Worm (Caenorhabditis elegans): ENCODE data around the gene W01H2.2.

W01H2.2 gene

ce11 chrX:4265283-4265907, 47.1 kb upstream of the W01H2.2 start, which contains the start of gene coel-1 (continued):
- TF ChIP-seq nhr-12 (tag; optimal IDR thresholded peaks at IDR 0.05) (no peak), mab-9 (GFP tag; IDR thresholded peaks at IDR 0.05) (no peak), pag-3 (tag; optimal IDR thresholded peaks at IDR 0.05; ENCODE audit: borderline replicate concordance, insufficient read depth) (no peak), lsy-2 (tag; optimal IDR thresholded peaks at IDR 0.05) (peak in 1 of 2 experiments; percentile 38)

- no peak for TF ChIP-seq efl-1 (optimal IDR thresholded peaks at IDR 0.05)
- TF ChIP-seq efl-1 (GFP tag; optimal IDR thresholded peaks at IDR 0.05 in 1 of 2) = no peak
- TF ChIP-seq snpc-4 (tag; optimal IDR thresholded peaks at IDR 0.05) = no peak
- no peak for TF ChIP-seq unc-30 (tag; optimal IDR thresholded peaks at IDR 0.05)
- no peak for TF ChIP-seq ets-5 (GFP tag; IDR thresholded peaks at IDR 0.05)
- no peak for TF ChIP-seq lin-13 (GFP tag; optimal IDR thresholded peaks at IDR 0.05)
- no peak for TF ChIP-seq xbp-1 (tag; optimal IDR thresholded peaks at IDR 0.05)
- no peak for TF ChIP-seq vab-15 (tag; optimal IDR thresholded peaks at IDR 0.05)
- TF ChIP-seq sox-4 (tag; optimal IDR thresholded peaks at IDR 0.05) = no peak
- TF ChIP-seq nhr-19 (GFP tag; conservative IDR thresholded peaks at IDR 0.05) = no peak
- TF ChIP-seq jun-1 (tag; optimal IDR thresholded peaks at IDR 0.05) = no peak
- no peak for TF ChIP-seq zip-4 (GFP tag; optimal IDR thresholded peaks at IDR 0.05)
- no peak for TF ChIP-seq nhr-71 (tag; optimal IDR thresholded peaks at IDR 0.05)
- TF ChIP-seq snu-23 (GFP tag; optimal IDR thresholded peaks at IDR 0.05) = no peak
- no peak for TF ChIP-seq fkh-4 (tag; optimal IDR thresholded peaks at IDR 0.05; ENCODE audit: borderline replicate concordance)
- TF ChIP-seq hpl-2 (GFP tag; optimal IDR thresholded peaks at IDR 0.05) = no peak
- TF ChIP-seq nhr-28 (tag; optimal IDR thresholded peaks at IDR 0.05) = no peak
Measured at ce11 chrX:4263820-4264219, 45.6 kb upstream of the W01H2.2 start.

- TF ChIP-seq zag-1 (tag; optimal IDR thresholded peaks at IDR 0.05) (no peak), rnt-1 (tag; optimal IDR thresholded peaks at IDR 0.05) (peak; percentile 48), snpc-4 (tag; optimal IDR thresholded peaks at IDR 0.05) (no peak), nhr-19 (GFP tag; conservative IDR thresholded peaks at IDR 0.05) (peak; percentile 56), nhr-12 (tag; optimal IDR thresholded peaks at IDR 0.05) (no peak), hlh-4 (tag; optimal IDR thresholded peaks at IDR 0.05) (no peak), fkh-8 (tag; optimal IDR thresholded peaks at IDR 0.05) (peak; percentile 24), Y116A8C.19 (tag; optimal IDR thresholded peaks at IDR 0.05; ENCODE audit: borderline replicate concordance) (no peak), lsy-2 (tag; optimal IDR thresholded peaks at IDR 0.05) (peak; percentile 34 to 45), mep-1 (tag; optimal IDR thresholded peaks at IDR 0.05) (peak; percentile 29), C16A3.4 (tag; optimal IDR thresholded peaks at IDR 0.05) (peak; percentile 45), C34B4.2 (tag; optimal IDR thresholded peaks at IDR 0.05) (no peak), F16B12.6 (tag; optimal IDR thresholded peaks at IDR 0.05) (peak; percentile 91), xbp-1 (tag; optimal IDR thresholded peaks at IDR 0.05) (peak; percentile 64), efl-3 (GFP tag; optimal IDR thresholded peaks at IDR 0.05) (no peak), hpl-2 (GFP tag; optimal IDR thresholded peaks at IDR 0.05) (no peak), nhr-76 (tag; optimal IDR thresholded peaks at IDR 0.05) (no peak), ets-5 (GFP tag; IDR thresholded peaks at IDR 0.05) (no peak), egl-13 (tag; optimal IDR thresholded peaks at IDR 0.05) (peak; percentile 31), mdl-1 (tag; optimal IDR thresholded peaks at IDR 0.05) (peak in 1 of 2 experiments; percentile 44), swsn-7 (tag; optimal IDR thresholded peaks at IDR 0.05) (peak; percentile 54), ceh-8 (GFP tag; optimal IDR thresholded peaks at IDR 0.05) (no peak), dpl-1 (GFP tag; optimal IDR thresholded peaks at IDR 0.05) (peak in 2 of 3 experiments; percentile 18 to 30), unc-86 (tag; optimal IDR thresholded peaks at IDR 0.05) (peak; percentile 17), elt-2 (tag; optimal IDR thresholded peaks at IDR 0.05) (peak; percentile 15), tbx-2 (tag; optimal IDR thresholded peaks at IDR 0.05) (peak; percentile 50), ceh-90 (tag; optimal IDR thresholded peaks at IDR 0.05) (no peak), fos-1 (tag; optimal IDR thresholded peaks at IDR 0.05) (peak; percentile 6), irx-1 (tag; optimal IDR thresholded peaks at IDR 0.05) (peak; percentile 45), nhr-11 (tag; optimal IDR thresholded peaks at IDR 0.05) (no peak), lin-14 (GFP tag; optimal IDR thresholded peaks at IDR 0.05) (peak; percentile 67), dsc-1 (tag; optimal IDR thresholded peaks at IDR 0.05) (peak; percentile 46), snu-23 (GFP tag; optimal IDR thresholded peaks at IDR 0.05) (peak; percentile 63), nhr-90 (tag; optimal IDR thresholded peaks at IDR 0.05; ENCODE audit: poor library complexity) (peak; percentile 28), nhr-20 (tag; optimal IDR thresholded peaks at IDR 0.05) (peak; percentile 49), aly-2 (tag; optimal IDR thresholded peaks at IDR 0.05) (no peak)
Measured at ce11 chrX:4260297-4260696, 42.0 kb upstream of the W01H2.2 start, which contains the start of gene C52B9.4. Gene C52B9.4 (plus strand): TSS chrX:4260652.
